Fruit fly (Drosophila melanogaster) whole organism, embryonic: ENCODE results near the gene CG1998.

ENCODE experiments used
- Atf-2 ChIP-seq: fragments of 200-800 bp; sonication (Bioruptor generic); optimal IDR thresholded peaks from 2 replicates; lab custom pipeline; 2016; ENCODE audit warnings: missing biosample characterization, missing genetic modification characterization
- CG10267 ChIP-seq: fragments of 200-800 bp; sonication (Bioruptor generic); optimal IDR thresholded peaks from 2 replicates; lab custom pipeline; 2018; ENCODE audit warnings: missing biosample characterization, mild to moderate bottlenecking, missing genetic modification characterization, moderate library complexity
- CG11247 ChIP-seq: fragments of 200-800 bp; sonication (Bioruptor generic); IDR thresholded peaks from 2 replicates; pipeline ENCODE4 v1.3.6; 2022; ENCODE audit warnings: missing biosample characterization, missing genetic modification characterization
- CG11560 ChIP-seq: fragments of 200-800 bp; sonication (Bioruptor generic); IDR thresholded peaks from 3 replicates; pipeline ENCODE4 v1.3.6; 2022; ENCODE audit warnings: missing biosample characterization, missing genetic modification characterization
- CG12391 ChIP-seq: fragments of 200-800 bp; sonication (Bioruptor generic); optimal IDR thresholded peaks from 3 replicates; lab custom pipeline; 2018; ENCODE audit warnings: missing biosample characterization, mild to moderate bottlenecking, missing genetic modification characterization, moderate library complexity
- CG13624 ChIP-seq: fragments of 200-800 bp; sonication (Bioruptor generic); optimal IDR thresholded peaks from 2 replicates; lab custom pipeline; 2016; ENCODE audit warnings: missing biosample characterization, missing genetic modification characterization
- CG14050 ChIP-seq: fragments of 200-800 bp; sonication (Bioruptor generic); IDR thresholded peaks from 3 replicates; pipeline ENCODE4 v1.3.6; 2022; ENCODE audit warnings: missing biosample characterization, missing genetic modification characterization
- CG15479 ChIP-seq: fragments of 200-800 bp; sonication (Bioruptor generic); optimal IDR thresholded peaks from 3 replicates; lab custom pipeline; 2019; ENCODE audit warnings: missing biosample characterization, mild to moderate bottlenecking, missing genetic modification characterization, moderate library complexity
- CG1647 ChIP-seq: fragments of 200-800 bp; sonication (Bioruptor generic); optimal IDR thresholded peaks from 3 replicates; lab custom pipeline; 2016; ENCODE audit warnings: missing biosample characterization, missing genetic modification characterization
- CG16779 ChIP-seq: fragments of 200-800 bp; sonication (Bioruptor generic); IDR thresholded peaks from 2 replicates; pipeline ENCODE4 v1.3.6; 2022; ENCODE audit warnings: missing biosample characterization, missing genetic modification characterization
- CG18764 ChIP-seq: fragments of 200-800 bp; sonication (Bioruptor generic); optimal IDR thresholded peaks from 3 replicates; lab custom pipeline; 2016; ENCODE audit warnings: missing biosample characterization, missing genetic modification characterization
- CG2875 ChIP-seq: fragments of 200-800 bp; sonication (Bioruptor generic); optimal IDR thresholded peaks from 2 replicates; lab custom pipeline; 2017; ENCODE audit warnings: missing biosample characterization, mild to moderate bottlenecking, missing genetic modification characterization, missing genetic modification reagents
- CG34376 ChIP-seq: fragments of 200-800 bp; sonication (Bioruptor generic); optimal IDR thresholded peaks from 2 replicates; lab custom pipeline; 2018; ENCODE audit warnings: missing biosample characterization, mild to moderate bottlenecking, missing genetic modification characterization
- CG3995 ChIP-seq: fragments of 200-800 bp; sonication (Bioruptor generic); optimal IDR thresholded peaks from 3 replicates; lab custom pipeline; 2016; ENCODE audit warnings: missing biosample characterization, missing genetic modification characterization
- CG4424 ChIP-seq: fragments of 200-800 bp; sonication (Bioruptor generic); optimal IDR thresholded peaks from 3 replicates; lab custom pipeline; 2016; ENCODE audit warnings: missing biosample characterization, missing genetic modification characterization
- CG8924 ChIP-seq: fragments of 200-800 bp; optimal IDR thresholded peaks from 3 replicates; lab custom pipeline; 2019; ENCODE audit warnings: missing biosample characterization, mild to moderate bottlenecking, missing genetic modification characterization, moderate library complexity
- CG9609 ChIP-seq: fragments of 200-800 bp; sonication (Bioruptor generic); optimal IDR thresholded peaks from 3 replicates; lab custom pipeline; 2016; ENCODE audit warnings: missing biosample characterization, missing genetic modification characterization
- D19B ChIP-seq: fragments of 200-800 bp; sonication (Bioruptor generic); optimal IDR thresholded peaks from 2 replicates; lab custom pipeline; 2017; ENCODE audit warnings: missing biosample characterization, mild to moderate bottlenecking, missing genetic modification characterization
- Dad ChIP-seq: fragments of 200-800 bp; sonication (Bioruptor generic); optimal IDR thresholded peaks from 3 replicates; lab custom pipeline; 2016; ENCODE audit warnings: missing biosample characterization, missing genetic modification characterization
- Ets97D ChIP-seq: fragments of 200-800 bp; sonication (Bioruptor generic); optimal IDR thresholded peaks from 3 replicates; lab custom pipeline; 2016; ENCODE audit warnings: missing biosample characterization, missing genetic modification characterization
- HLH54F ChIP-seq: fragments of 200-800 bp; sonication (Bioruptor generic); optimal IDR thresholded peaks from 3 replicates; lab custom pipeline; 2016; ENCODE audit warnings: missing biosample characterization, missing genetic modification characterization
- Hmr ChIP-seq: fragments of 200-800 bp; sonication (Bioruptor generic); optimal IDR thresholded peaks from 3 replicates; lab custom pipeline; 2017; ENCODE audit warnings: mild to moderate bottlenecking, missing biosample characterization, missing genetic modification reagents, missing genetic modification characterization
- MESR4 ChIP-seq: fragments of 200-800 bp; sonication (Bioruptor generic); optimal IDR thresholded peaks from 2 replicates; lab custom pipeline; 2018; ENCODE audit warnings: missing biosample characterization, mild to moderate bottlenecking, missing genetic modification characterization, moderate library complexity
- Ravus ChIP-seq: fragments of 200-800 bp; sonication (Bioruptor generic); IDR thresholded peaks from 2 replicates; pipeline ENCODE4 v1.3.6; 2022; ENCODE audit warnings: missing biosample characterization, missing genetic modification characterization
- Side ChIP-seq: fragments of 200-800 bp; sonication (Bioruptor generic); optimal IDR thresholded peaks from 2 replicates; lab custom pipeline; 2016; ENCODE audit warnings: missing biosample characterization, missing genetic modification characterization
- Ssrp ChIP-seq: fragments of 200-800 bp; sonication (Bioruptor generic); optimal IDR thresholded peaks from 2 replicates; lab custom pipeline; 2018; ENCODE audit warnings: missing biosample characterization, mild to moderate bottlenecking, missing genetic modification characterization, moderate library complexity
- bowl ChIP-seq: fragments of 200-800 bp; sonication (Bioruptor generic); IDR thresholded peaks from 2 replicates; pipeline ENCODE4 v1.3.6; 2022; ENCODE audit warnings: missing biosample characterization, missing genetic modification characterization
- br ChIP-seq: fragments of >200 bp; optimal IDR thresholded peaks from 2 replicates; lab custom pipeline; 2017
- chif ChIP-seq, 2 experiments: fragments of 200-800 bp; sonication (Bioruptor generic); optimal IDR thresholded peaks; 3 replicates each; lab custom pipeline; 2016; ENCODE audit warnings: missing biosample characterization in 2 of 2, missing genetic modification characterization in 2 of 2
- cwo ChIP-seq: fragments of 200-800 bp; sonication (Bioruptor generic); optimal IDR thresholded peaks from 3 replicates; lab custom pipeline; 2017; ENCODE audit warnings: missing biosample characterization, missing genetic modification characterization, mild to moderate bottlenecking, moderate library complexity, missing genetic modification reagents
- dmrt11E ChIP-seq: fragments of 200-800 bp; sonication (Bioruptor generic); optimal IDR thresholded peaks from 3 replicates; lab custom pipeline; 2018; ENCODE audit warnings: missing biosample characterization, mild to moderate bottlenecking, missing genetic modification characterization, moderate library complexity
- dmrt99B ChIP-seq: fragments of 200-800 bp; sonication (Bioruptor generic); optimal IDR thresholded peaks from 2 replicates; lab custom pipeline; 2018; ENCODE audit warnings: missing biosample characterization, mild to moderate bottlenecking, missing genetic modification characterization, moderate library complexity
- dysf ChIP-seq: fragments of 200-800 bp; sonication (Bioruptor generic); IDR thresholded peaks from 3 replicates; pipeline ENCODE4 v1.3.6; 2022; ENCODE audit warnings: missing biosample characterization, missing genetic modification characterization
- eve ChIP-seq, 2 experiments: fragments of >200 bp; optimal IDR thresholded peaks; 2 replicates each; lab custom pipeline; 2017; ENCODE audit warnings: missing biosample characterization in 2 of 2, missing genetic modification characterization in 2 of 2
- gro ChIP-seq: fragments of 200-800 bp; sonication (Bioruptor generic); optimal IDR thresholded peaks from 2 replicates; lab custom pipeline; 2016; ENCODE audit warnings: missing biosample characterization, missing genetic modification characterization
- gsb ChIP-seq: fragments of 200-800 bp; sonication (Bioruptor generic); IDR thresholded peaks from 2 replicates; pipeline ENCODE4 v1.3.6; 2022; ENCODE audit warnings: missing biosample characterization, missing genetic modification characterization
- gsb-n ChIP-seq: fragments of 200-800 bp; sonication (Bioruptor generic); optimal IDR thresholded peaks from 3 replicates; lab custom pipeline; 2018; ENCODE audit warnings: missing biosample characterization, mild to moderate bottlenecking, missing genetic modification characterization
- her ChIP-seq: fragments of 200-800 bp; sonication (Bioruptor generic); optimal IDR thresholded peaks from 2 replicates; lab custom pipeline; 2016; ENCODE audit warnings: missing biosample characterization, missing genetic modification characterization
- kay ChIP-seq: fragments of 200-800 bp; sonication (Bioruptor generic); optimal IDR thresholded peaks from 2 replicates; lab custom pipeline; 2016; ENCODE audit warnings: missing biosample characterization, missing genetic modification characterization
- nau ChIP-seq: fragments of 200-800 bp; sonication (Bioruptor generic); optimal IDR thresholded peaks from 3 replicates; lab custom pipeline; 2017; ENCODE audit warnings: missing biosample characterization, mild to moderate bottlenecking, missing genetic modification characterization, missing genetic modification reagents
- sc ChIP-seq, 3 experiments: fragments of >200 bp in 2 of 3; fragments of 200-800 bp in 1 of 3; sonication (Bioruptor generic) in 1 of 3; optimal IDR thresholded peaks; 2 replicates in 2 of 3; 3 replicates in 1 of 3; lab custom pipeline; 2017; ENCODE audit warnings: mild to moderate bottlenecking in 1 of 3, missing biosample characterization in 1 of 3, missing genetic modification characterization in 1 of 3, missing genetic modification reagents in 1 of 3
- sens-2 ChIP-seq: fragments of 200-800 bp; sonication (Bioruptor generic); IDR thresholded peaks from 2 replicates; pipeline ENCODE4 v1.3.6; 2022; ENCODE audit warnings: missing biosample characterization, missing genetic modification characterization
- seq ChIP-seq: fragments of 200-800 bp; sonication (Bioruptor generic); IDR thresholded peaks from 2 replicates; pipeline ENCODE4 v1.3.6; 2022; ENCODE audit warnings: missing biosample characterization, missing genetic modification characterization
- slp2 ChIP-seq: fragments of 200-800 bp; sonication (Bioruptor generic); optimal IDR thresholded peaks from 2 replicates; lab custom pipeline; 2016; ENCODE audit warnings: missing biosample characterization, missing genetic modification characterization
- ssp ChIP-seq: fragments of 200-800 bp; sonication (Bioruptor generic); IDR thresholded peaks from 2 replicates; pipeline ENCODE4 v1.3.6; 2022; ENCODE audit warnings: missing biosample characterization, missing genetic modification characterization
- tgo ChIP-seq: fragments of 200-800 bp; sonication (Bioruptor generic); IDR thresholded peaks from 3 replicates; pipeline ENCODE4 v1.3.6; 2022; ENCODE audit warnings: missing biosample characterization, missing genetic modification characterization
- ttk ChIP-seq: fragments of 200-800 bp; sonication (Bioruptor generic); IDR thresholded peaks from 2 replicates; pipeline ENCODE4 v2.1.2; 2022; ENCODE audit warnings: missing biosample characterization, missing genetic modification characterization
- wdn ChIP-seq: fragments of 200-800 bp; sonication (Bioruptor generic); IDR thresholded peaks from 2 replicates; pipeline ENCODE4 v1.3.6; 2022; ENCODE audit warnings: missing biosample characterization, missing genetic modification characterization
- zen2 ChIP-seq: fragments of 200-800 bp; sonication (Bioruptor generic); IDR thresholded peaks from 3 replicates; pipeline ENCODE4 v1.3.6; 2022; ENCODE audit warnings: missing biosample characterization, missing genetic modification characterization; ENCODE audit not compliant: partially characterized antibody

Gene CG1998

dm6 chrX:13403962-13404830, 8.7 kb downstream of the CG1998 start, which contains the start of gene GstT4 (continued):
- TF ChIP-seq kay (no peak), Atf-2 (peak; percentile 50), eve (GFP tag; optimal IDR thresholded peaks at IDR 0.05; lab: Kevin White, UChicago) (no peak), chif (GFP tag; optimal IDR thresholded peaks at IDR 0.05; lab: Kevin White, UChicago) (peak in 1 of 2 experiments; percentile 13), CG8924 (tag; lab: Kevin White, UChicago) (peak; percentile 54), D19B (GFP tag; lab: Kevin White, UChicago) (no peak), ssp (GFP tag; lab: Robert Waterston, UW) (peak; percentile 18; the same call in 1 of the 2 replicates), zen2 (GFP tag; lab: Robert Waterston, UW) (0 out of 3 replicates have a peak, but pooled peaks have one; percentile 20), gsb (GFP tag; lab: Robert Waterston, UW) (peak; percentile 64), sens-2 (GFP tag; lab: Robert Waterston, UW) (no peak), br (lab: Kevin White, UChicago) (no peak), CG14050 (GFP tag; lab: Robert Waterston, UW) (peak; percentile 41; the same call in 2 of the 3 replicates), bowl (GFP tag; lab: Robert Waterston, UW) (no peak), CG1647 (no peak), CG15479 (no peak), CG10267 (no peak), MESR4 (GFP tag; lab: Kevin White, UChicago) (no peak), her (GFP tag; lab: Kevin White, UChicago) (peak; percentile 11), slp2 (GFP tag; lab: Kevin White, UChicago) (peak; percentile 76), seq (GFP tag; lab: Robert Waterston, UW) (no peak), CG3995 (GFP tag; lab: Kevin White, UChicago) (peak; percentile 10), CG18764 (no peak), ttk (peak; percentile 9; the same call in 1 of the 2 replicates), gsb-n (tag; lab: Kevin White, UChicago) (no peak), Ravus (no peak), dysf (GFP tag; lab: Robert Waterston, UW) (peak; percentile 59; the same call in 2 of the 3 replicates), CG16779 (GFP tag; lab: Robert Waterston, UW) (peak; percentile 61; the same call in 1 of the 2 replicates), CG12391 (tag; lab: Kevin White, UChicago) (no peak), Ssrp (tag; lab: Kevin White, UChicago) (peak; percentile 32), CG9609 (GFP tag; lab: Kevin White, UChicago) (peak; percentile 67), tgo (GFP tag; lab: Robert Waterston, UW) (peak; percentile 44; the same call in 2 of the 3 replicates), nau (GFP tag; lab: Kevin White, UChicago) (no peak), Hmr (GFP tag; lab: Kevin White, UChicago) (peak; percentile 23), sc (optimal IDR thresholded peaks at IDR 0.05; lab: Kevin White, UChicago) (no peak), sc (GFP tag; optimal IDR thresholded peaks at IDR 0.05; lab: Kevin White, UChicago) (no peak), Side (GFP tag; lab: Kevin White, UChicago) (peak; percentile 36), HLH54F (GFP tag; lab: Kevin White, UChicago) (peak; percentile 64), CG4424 (peak; percentile 33), Ets97D (GFP tag; lab: Kevin White, UChicago) (peak; percentile 11), CG13624 (GFP tag; lab: Kevin White, UChicago) (peak; percentile 84), dmrt99B (tag; lab: Kevin White, UChicago) (peak; percentile 62), CG11560 (tag; lab: Robert Waterston, UW) (0 out of 3 replicates have a peak, but pooled peaks have one; percentile 26), CG11247 (peak; percentile 50), dmrt11E (tag; lab: Kevin White, UChicago) (peak; percentile 39), cwo (GFP tag; lab: Kevin White, UChicago) (no peak), CG34376 (GFP tag; lab: Kevin White, UChicago) (peak; percentile 33), gro (GFP tag; lab: Kevin White, UChicago) (no peak), CG2875 (no peak), wdn (GFP tag; lab: Robert Waterston, UW) (0 out of 2 replicates have a peak, but pooled peaks have one; percentile 8), Dad (GFP tag; lab: Kevin White, UChicago) (peak; percentile 7)
